Fruit fly (Drosophila melanogaster): ENCODE results near the gene Obp83b.

Gene Obp83b

DNA sequence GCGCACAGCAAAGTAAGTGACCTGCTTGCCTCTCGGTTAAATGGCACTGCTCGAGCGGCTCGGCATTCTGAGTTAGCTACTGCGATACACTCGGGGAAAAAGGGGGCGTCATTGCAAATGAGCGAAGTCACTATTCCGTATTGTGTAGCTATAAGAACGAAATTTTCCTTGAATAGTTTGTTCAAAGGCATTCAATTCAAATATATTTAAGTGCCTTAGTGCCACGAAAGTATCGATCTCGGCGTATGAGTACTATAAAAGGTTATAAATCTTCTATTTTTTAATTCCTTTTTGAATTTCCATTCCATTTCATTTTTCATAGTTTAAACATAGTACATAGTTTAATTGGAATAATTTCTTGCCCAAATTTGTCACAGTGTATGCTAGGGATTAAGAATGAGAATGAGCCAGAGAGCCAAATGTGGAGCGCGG, 21.6 kb upstream of the Obp83b start (continued):
- TF ChIP-seq pzg (GFP tag; optimal IDR thresholded peaks at IDR 0.05) (no peak), odd (GFP tag; optimal IDR thresholded peaks at IDR 0.05) (peak; percentile 15), CG12391 (tag; optimal IDR thresholded peaks at IDR 0.05) (peak; percentile 51), Nf-YA (GFP tag; IDR thresholded peaks at IDR 0.05) (no peak), CG10274 (GFP tag; optimal IDR thresholded peaks at IDR 0.05) (no peak), gsb-n (tag; optimal IDR thresholded peaks at IDR 0.05) (peak; percentile 3), Adf1 (GFP tag; IDR thresholded peaks at IDR 0.05) (no peak), CG8924 (tag; optimal IDR thresholded peaks at IDR 0.05) (peak; percentile 58), chn (GFP tag; optimal IDR thresholded peaks at IDR 0.05) (no peak), fd64A (GFP tag; optimal IDR thresholded peaks at IDR 0.05) (no peak), CG18619 (GFP tag; optimal IDR thresholded peaks at IDR 0.05) (peak; percentile 50), CHES-1-like (GFP tag; optimal IDR thresholded peaks at IDR 0.05) (no peak), NFAT (GFP tag; IDR thresholded peaks at IDR 0.05) (no peak), Mrtf (GFP tag; IDR thresholded peaks at IDR 0.05) (no peak), nmo (GFP tag; optimal IDR thresholded peaks at IDR 0.05) (peak; percentile 71), bigmax (GFP tag; optimal IDR thresholded peaks at IDR 0.05) (no peak), Hmx (GFP tag; optimal IDR thresholded peaks at IDR 0.05) (no peak), slou (GFP tag; optimal IDR thresholded peaks at IDR 0.05) (no peak), CG2875 (GFP tag; optimal IDR thresholded peaks at IDR 0.05) (peak; percentile 11), Vsx1 (GFP tag; optimal IDR thresholded peaks at IDR 0.05) (no peak), CG9797 (GFP tag; optimal IDR thresholded peaks at IDR 0.05) (no peak), al (GFP tag; IDR thresholded peaks at IDR 0.05) (no peak), zf30C (GFP tag; optimal IDR thresholded peaks at IDR 0.05) (peak; percentile 7), CG6791 (GFP tag; IDR thresholded peaks at IDR 0.05; ENCODE audit: partially characterized antibody) (no peak), CG31441 (GFP tag; IDR thresholded peaks at IDR 0.05) (peak; percentile 67), NK7.1 (GFP tag; optimal IDR thresholded peaks at IDR 0.05) (no peak), CG10565 (GFP tag; optimal IDR thresholded peaks at IDR 0.05) (no peak), CG3838 (GFP tag; optimal IDR thresholded peaks at IDR 0.05) (no peak), CkIIα-i1 (GFP tag; IDR thresholded peaks at IDR 0.05) (no peak), CG11085 (GFP tag; IDR thresholded peaks at IDR 0.05) (no peak), dm (GFP tag; optimal IDR thresholded peaks at IDR 0.05) (no peak), Opbp (GFP tag; IDR thresholded peaks at IDR 0.05; ENCODE audit: partially characterized antibody) (no peak), CG17361 (GFP tag; IDR thresholded peaks at IDR 0.05) (peak; percentile 61; the same call in 2 of the 3 replicates), CG14710 (tag; optimal IDR thresholded peaks at IDR 0.05) (peak; percentile 44), Jarid2 (GFP tag; optimal IDR thresholded peaks at IDR 0.05) (no peak), CG7745 (tag; optimal IDR thresholded peaks at IDR 0.05) (no peak), CG7963 (GFP tag; IDR thresholded peaks at IDR 0.05; ENCODE audit: partially characterized antibody) (no peak), knrl (GFP tag; IDR thresholded peaks at IDR 0.05; ENCODE audit: partially characterized antibody) (no peak), CG43689 (GFP tag; IDR thresholded peaks at IDR 0.05) (no peak), CG31388 (GFP tag; optimal IDR thresholded peaks at IDR 0.05) (no peak), CG16815 (GFP tag; optimal IDR thresholded peaks at IDR 0.05) (peak; percentile 36), Hey (tag; optimal IDR thresholded peaks at IDR 0.05) (no peak), slbo (GFP tag; IDR thresholded peaks at IDR 0.05) (peak; percentile 65), ttk (GFP tag; IDR thresholded peaks at IDR 0.05) (peak; percentile 21; the same call in 1 of the 2 replicates), chm (GFP tag; IDR thresholded peaks at IDR 0.05) (no peak), ems (GFP tag; optimal IDR thresholded peaks at IDR 0.05) (peak; percentile 27), unpg (GFP tag; optimal IDR thresholded peaks at IDR 0.05) (peak; percentile 47), CG17912 (GFP tag; optimal IDR thresholded peaks at IDR 0.05) (no peak), Neu2 (GFP tag; optimal IDR thresholded peaks at IDR 0.05; ENCODE audit: borderline replicate concordance) (no peak), CG8281 (tag; optimal IDR thresholded peaks at IDR 0.05) (peak; percentile 2), Xrp1 (GFP tag; IDR thresholded peaks at IDR 0.05) (peak; percentile 36; the same call in 1 of the 2 replicates)

Measured in whole organism, embryonic.